Worm (Caenorhabditis elegans): Measurements from ENCODE around the gene F42G8.8.

ce11 chrIV:8112646-8113045 is 6.2 kb upstream of the F42G8.8 start:
- no peak for TF ChIP-seq nhr-237 (tag; optimal IDR thresholded peaks at IDR 0.05)
- TF ChIP-seq pha-4 (tag; optimal IDR thresholded peaks at IDR 0.05), result peak; percentile 48
- no peak for TF ChIP-seq nhr-23 (tag; optimal IDR thresholded peaks at IDR 0.05)
- TF ChIP-seq jun-1 (tag; optimal IDR thresholded peaks at IDR 0.05), result no peak
- no peak for TF ChIP-seq ztf-11 (tag; optimal IDR thresholded peaks at IDR 0.05)
- TF ChIP-seq nhr-11 (tag; optimal IDR thresholded peaks at IDR 0.05), result no peak
- TF ChIP-seq unc-39 (tag; optimal IDR thresholded peaks at IDR 0.05), result no peak
- TF ChIP-seq pqm-1 (tag; optimal IDR thresholded peaks at IDR 0.05), result no peak
- TF ChIP-seq fkh-2 (tag; optimal IDR thresholded peaks at IDR 0.05), result no peak
- no peak for TF ChIP-seq elt-1 (tag; optimal IDR thresholded peaks at IDR 0.05)
- TF ChIP-seq nhr-12 (tag; optimal IDR thresholded peaks at IDR 0.05), result no peak
- TF ChIP-seq snpc-4 (tag; optimal IDR thresholded peaks at IDR 0.05), result no peak
- no peak for TF ChIP-seq unc-62 (GFP tag; optimal IDR thresholded peaks at IDR 0.05)

Measured in whole organism, L3 larva.